Fruit fly (Drosophila melanogaster): ENCODE data around the gene CG7299.

- TF ChIP-seq Sin3A (optimal IDR thresholded peaks at IDR 0.05), result no peak
- TF ChIP-seq psq (optimal IDR thresholded peaks at IDR 0.05), result no peak
- no peak for TF ChIP-seq insv (optimal IDR thresholded peaks at IDR 0.05)
Observed at dm6 chr2L:10672989-10673388, 11.2 kb downstream of the CG7299 start.
